Fruit fly (Drosophila melanogaster) S2 (cell line): Measurements from ENCODE around the gene CG9673.

ENCODE experiments used
- CG8478 ChIP-seq: fragments of >200 bp; optimal IDR thresholded peaks from 2 replicates; lab custom pipeline; 2018
- CTCF ChIP-seq, 2 experiments: fragments of >200 bp; optimal IDR thresholded peaks; 2 replicates each; lab custom pipeline; 2018

DNA sequence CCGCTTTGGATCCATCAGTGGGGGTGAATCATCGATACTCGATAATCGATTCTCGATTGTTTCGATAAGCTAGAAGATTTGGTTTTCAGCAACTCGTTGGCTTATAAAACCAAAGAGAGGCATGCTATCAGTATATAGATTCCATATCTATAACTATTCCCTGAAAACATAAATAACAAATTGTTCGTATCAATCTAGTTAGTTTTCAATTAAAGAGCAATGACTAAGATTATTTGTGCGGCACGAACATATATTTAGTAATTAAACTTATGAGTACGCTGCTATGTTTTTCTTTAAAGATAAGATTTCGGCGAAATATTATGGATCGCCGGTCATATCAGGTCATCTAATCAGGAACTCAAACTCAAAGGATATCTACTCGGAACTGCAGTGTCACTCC is 29.1 kb downstream of the CG9673 start:
- TF ChIP-seq CG8478 (lab: Kevin White, UChicago): no peak
- TF ChIP-seq CTCF (optimal IDR thresholded peaks at IDR 0.05; lab: Kevin White, UChicago): no peak
